Worm (Caenorhabditis elegans): ENCODE data around the gene hhat-1.

DNA sequence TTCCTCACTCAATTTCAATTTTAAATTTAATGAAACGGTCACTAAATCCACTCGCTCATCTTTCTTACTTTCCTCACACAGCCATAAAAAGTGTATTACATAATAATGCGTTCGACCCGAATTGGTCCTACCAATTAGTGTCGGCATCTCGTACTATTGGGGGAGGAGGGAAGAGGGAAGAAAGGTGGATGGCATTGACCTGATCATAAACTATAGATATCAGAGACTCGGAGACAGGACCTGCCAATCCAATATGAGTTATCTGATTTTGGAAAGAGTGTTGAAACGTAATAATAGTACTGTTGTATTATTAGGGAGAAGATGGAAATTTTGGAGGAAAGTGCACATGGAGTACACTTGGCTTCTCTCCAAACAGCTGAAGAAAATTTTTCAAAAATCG lies 27.7 kb downstream of the hhat-1 start:
- TF ChIP-seq egl-13 (tag; optimal IDR thresholded peaks at IDR 0.05) (no peak), aly-2 (tag; optimal IDR thresholded peaks at IDR 0.05) (no peak), swsn-7 (tag; optimal IDR thresholded peaks at IDR 0.05) (no peak), pag-3 (tag; optimal IDR thresholded peaks at IDR 0.05; ENCODE audit: borderline replicate concordance, insufficient read depth) (no peak), lin-13 (GFP tag; optimal IDR thresholded peaks at IDR 0.05) (no peak), unc-30 (tag; optimal IDR thresholded peaks at IDR 0.05) (no peak), tlp-1 (tag; optimal IDR thresholded peaks at IDR 0.05) (no peak), lir-3 (tag; optimal IDR thresholded peaks at IDR 0.05; ENCODE audit: poor library complexity) (no peak), jun-1 (tag; optimal IDR thresholded peaks at IDR 0.05) (no peak), unc-62 (GFP tag; optimal IDR thresholded peaks at IDR 0.05) (no peak), nhr-11 (tag; optimal IDR thresholded peaks at IDR 0.05) (no peak), efl-3 (GFP tag; optimal IDR thresholded peaks at IDR 0.05) (no peak)
